Fruit fly (Drosophila melanogaster) Kc167 (cell line): ENCODE results near the gene Gapvd1.

Source experiments
- Myc ChIP-seq: fragments of >200 bp; optimal IDR thresholded peaks from 2 replicates; lab custom pipeline; 2017; ENCODE audit warnings: missing external identifiers
- Sin3A ChIP-seq: fragments of >200 bp; optimal IDR thresholded peaks from 2 replicates; lab custom pipeline; 2018; ENCODE audit warnings: missing external identifiers
- h ChIP-seq: fragments of >200 bp; optimal IDR thresholded peaks from 3 replicates; lab custom pipeline; 2018; ENCODE audit warnings: missing external identifiers
- insv ChIP-seq: fragments of >200 bp; optimal IDR thresholded peaks from 3 replicates; lab custom pipeline; 2018; ENCODE audit warnings: missing external identifiers
- psq ChIP-seq: fragments of >200 bp; optimal IDR thresholded peaks from 2 replicates; lab custom pipeline; 2017; ENCODE audit warnings: missing external identifiers
- ttk ChIP-seq: sonication (Bioruptor generic); optimal IDR thresholded peaks from 2 replicates; lab custom pipeline; 2017; ENCODE audit warnings: missing external identifiers

- no peak for TF ChIP-seq ttk (lab: Kevin White, UChicago)
- no peak for TF ChIP-seq h (lab: Kevin White, UChicago)
- no peak for TF ChIP-seq psq (lab: Kevin White, UChicago)
- no peak for TF ChIP-seq Sin3A (lab: Kevin White, UChicago)
- no peak for TF ChIP-seq insv (lab: Kevin White, UChicago)
- no peak for TF ChIP-seq Myc
These were observed 17.0 kb downstream of the Gapvd1 start for dm6 chrX:11342168-11342567.
